Worm (Caenorhabditis elegans) whole organism, early embryonic: ENCODE data around the gene clec-171.

ENCODE experiments used
- ama-1 ChIP-seq: fragments of 150-350 bp; optimal IDR thresholded peaks from 2 replicates; lab custom pipeline; 2014
- ceh-36 ChIP-seq: sonication (generic microtip); optimal IDR thresholded peaks from 2 replicates; lab custom pipeline; 2016; ENCODE audit warnings: missing genetic modification characterization, inconsistent platforms, missing compliant biosample characterization
- ets-7 ChIP-seq: sonication (generic microtip); optimal IDR thresholded peaks from 2 replicates; lab custom pipeline; 2016; ENCODE audit warnings: missing genotype, missing genetic modification characterization, missing compliant biosample characterization
- pes-1 ChIP-seq: fragments of 200-800 bp; sonication (Bioruptor generic); IDR thresholded peaks from 2 replicates; pipeline ENCODE4 v1.3.6; 2022; ENCODE audit warnings: missing genetic modification reagents, missing genetic modification characterization, missing compliant biosample characterization
- tbx-11 ChIP-seq: fragments of 200-800 bp; sonication (Bioruptor generic); IDR thresholded peaks from 2 replicates; pipeline ENCODE4 v1.3.6; 2022; ENCODE audit warnings: missing genetic modification characterization, missing compliant biosample characterization

DNA sequence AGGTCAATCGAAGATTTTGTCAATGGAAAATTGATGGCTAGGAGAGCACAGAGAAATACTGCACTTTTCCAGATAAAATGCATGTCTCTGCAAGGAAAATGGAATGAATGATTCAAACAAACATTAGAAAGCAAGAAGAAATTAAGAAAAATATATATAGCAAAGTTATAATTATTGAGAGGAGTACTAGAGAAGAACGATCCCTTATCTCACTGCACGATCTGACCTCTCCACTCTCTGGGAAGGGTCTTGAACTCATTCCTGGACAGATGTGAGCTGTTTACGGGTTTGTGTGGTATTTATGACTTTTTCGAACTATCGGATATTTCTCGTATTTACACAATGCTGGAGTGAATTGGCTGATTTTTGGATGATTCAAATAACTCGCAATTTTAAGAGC lies 3.1 kb upstream of the clec-171 start, which contains the start of gene Y77E11A.23:
- TF ChIP-seq ceh-36 (tag; lab: Kevin White, UChicago) (no peak), ama-1 (lab: Kevin White, UChicago) (no peak), tbx-11 (GFP tag; lab: Robert Waterston, UW) (no peak), ets-7 (tag; lab: Kevin White, UChicago) (no peak), pes-1 (no peak)
